Fruit fly (Drosophila melanogaster) S2 (cell line): ENCODE results near the gene aralar1.

Experiments
- CG8478 ChIP-seq: fragments of >200 bp; optimal IDR thresholded peaks from 2 replicates; lab custom pipeline; 2018
- CTCF ChIP-seq, 2 experiments: fragments of >200 bp; optimal IDR thresholded peaks; 2 replicates each; lab custom pipeline; 2018

- TF ChIP-seq CG8478 (lab: Kevin White, UChicago) (no peak), CTCF (optimal IDR thresholded peaks at IDR 0.05; lab: Kevin White, UChicago) (no peak)
These were observed 49.2 kb downstream of the aralar1 start for dm6 chr3R:30406482-30406881.
